Worm (Caenorhabditis elegans) whole organism, mixed stage, embryonic: Measurements from ENCODE around the gene D2021.4.
"Not testable (repeated sequence)": the region's sequence is repeated elsewhere in the genome, so short reads cannot be mapped to it uniquely, and the experiment has no call there.

Experiments
- M03D4.4 ChIP-seq: sonication (generic microtip); optimal IDR thresholded peaks from 2 replicates; lab custom pipeline; 2017; ENCODE audit warnings: mild to moderate bottlenecking, missing genetic modification characterization, missing compliant biosample characterization
- bed-3 ChIP-seq: fragments of 200-800 bp; sonication (Bioruptor generic); optimal IDR thresholded peaks from 3 replicates; lab custom pipeline; 2018; ENCODE audit warnings: mild to moderate bottlenecking, missing genetic modification characterization, moderate library complexity, missing compliant biosample characterization
- ceh-39 ChIP-seq: fragments of 150-350 bp; optimal IDR thresholded peaks from 2 replicates; lab custom pipeline; 2014; ENCODE audit warnings: missing biosample characterization, missing genetic modification characterization
- ceh-43 ChIP-seq: fragments of 200-800 bp; sonication (Bioruptor generic); optimal IDR thresholded peaks from 2 replicates; lab custom pipeline; 2018; ENCODE audit warnings: mild to moderate bottlenecking, missing genetic modification characterization, moderate library complexity, missing compliant biosample characterization
- ceh-83 ChIP-seq: fragments of 200-800 bp; sonication (Bioruptor generic); optimal IDR thresholded peaks from 2 replicates; lab custom pipeline; 2018; ENCODE audit warnings: mild to moderate bottlenecking, missing genetic modification characterization, missing compliant biosample characterization
- ces-1 ChIP-seq: fragments of 150-350 bp; optimal IDR thresholded peaks from 2 replicates; lab custom pipeline; 2014; ENCODE audit warnings: missing biosample characterization, missing genetic modification reagents, missing genetic modification characterization
- cnd-1 ChIP-seq: fragments of 200-800 bp; sonication (Bioruptor generic); optimal IDR thresholded peaks from 2 replicates; lab custom pipeline; 2018; ENCODE audit warnings: mild to moderate bottlenecking, missing genetic modification characterization, missing compliant biosample characterization
- drap-1 ChIP-seq: fragments of 200-800 bp; sonication (Bioruptor generic); optimal IDR thresholded peaks from 3 replicates; lab custom pipeline; 2018; ENCODE audit warnings: mild to moderate bottlenecking, missing genetic modification characterization, missing compliant biosample characterization
- elt-1 ChIP-seq: sonication (generic microtip); optimal IDR thresholded peaks from 2 replicates; lab custom pipeline; 2017; ENCODE audit warnings: missing genetic modification characterization, mild to moderate bottlenecking, missing compliant biosample characterization, antibody characterized with exemption, moderate library complexity, borderline replicate concordance; ENCODE audit not compliant: insufficient read depth
- elt-3 ChIP-seq: fragments of 150-350 bp; optimal IDR thresholded peaks from 2 replicates; lab custom pipeline; 2014; ENCODE audit warnings: missing biosample characterization, missing genetic modification characterization
- flh-1 ChIP-seq: fragments of 200-800 bp; sonication (Bioruptor generic); optimal IDR thresholded peaks from 2 replicates; lab custom pipeline; 2018; ENCODE audit warnings: mild to moderate bottlenecking, missing genetic modification characterization, moderate library complexity, missing compliant biosample characterization
- ham-2 ChIP-seq: fragments of 200-800 bp; sonication (Bioruptor generic); optimal IDR thresholded peaks from 2 replicates; lab custom pipeline; 2018; ENCODE audit warnings: mild to moderate bottlenecking, missing genetic modification characterization, missing compliant biosample characterization
- hlh-1 ChIP-seq: fragments of 150-350 bp; optimal IDR thresholded peaks from 2 replicates; lab custom pipeline; 2014; ENCODE audit warnings: missing biosample characterization, missing genetic modification reagents, missing genetic modification characterization
- lin-13 ChIP-seq: fragments of 150-350 bp; optimal IDR thresholded peaks from 2 replicates; lab custom pipeline; 2014; ENCODE audit warnings: missing biosample characterization, missing genetic modification characterization
- lin-32 ChIP-seq: fragments of 200-800 bp; sonication (Bioruptor generic); optimal IDR thresholded peaks from 2 replicates; lab custom pipeline; 2018; ENCODE audit warnings: mild to moderate bottlenecking, missing genetic modification characterization, missing compliant biosample characterization
- lsy-2 ChIP-seq: fragments of 150-350 bp; optimal IDR thresholded peaks from 2 replicates; lab custom pipeline; 2014; ENCODE audit warnings: missing biosample characterization, missing genetic modification characterization
- mep-1 ChIP-seq: fragments of 150-350 bp; optimal IDR thresholded peaks from 2 replicates; lab custom pipeline; 2017; ENCODE audit warnings: missing biosample characterization, missing genetic modification reagents, missing genetic modification characterization, inconsistent platforms
- nhr-12 ChIP-seq: fragments of 150-350 bp; optimal IDR thresholded peaks from 2 replicates; lab custom pipeline; 2014; ENCODE audit warnings: missing biosample characterization, missing genetic modification characterization
- nhr-2 ChIP-seq: fragments of 150-350 bp; optimal IDR thresholded peaks from 2 replicates; lab custom pipeline; 2014; ENCODE audit warnings: missing biosample characterization, missing genetic modification characterization
- nhr-237 ChIP-seq: fragments of 150-350 bp; optimal IDR thresholded peaks from 2 replicates; lab custom pipeline; 2014; ENCODE audit warnings: missing biosample characterization, missing genetic modification characterization
- nhr-28 ChIP-seq: fragments of 150-350 bp; optimal IDR thresholded peaks from 2 replicates; lab custom pipeline; 2014; ENCODE audit warnings: missing biosample characterization, missing genetic modification characterization
- nhr-76 ChIP-seq: sonication (generic microtip); optimal IDR thresholded peaks from 2 replicates; lab custom pipeline; 2017; ENCODE audit warnings: missing biosample characterization, missing genetic modification characterization
- pha-4 ChIP-seq: fragments of 150-350 bp; optimal IDR thresholded peaks from 2 replicates; lab custom pipeline; 2018; ENCODE audit warnings: missing biosample characterization, missing genetic modification reagents, missing genetic modification characterization
- sem-2 ChIP-seq: fragments of 200-800 bp; sonication (Bioruptor generic); optimal IDR thresholded peaks from 2 replicates; lab custom pipeline; 2018; ENCODE audit warnings: mild to moderate bottlenecking, missing genetic modification characterization, missing compliant biosample characterization
- tbx-8 ChIP-seq: fragments of 200-800 bp; sonication (Bioruptor generic); optimal IDR thresholded peaks from 2 replicates; lab custom pipeline; 2018; ENCODE audit warnings: mild to moderate bottlenecking, missing genetic modification characterization, moderate library complexity, missing compliant biosample characterization
- unc-120 ChIP-seq: sonication (generic microtip); optimal IDR thresholded peaks from 2 replicates; lab custom pipeline; 2017; ENCODE audit warnings: missing genetic modification characterization, missing compliant biosample characterization; ENCODE audit not compliant: poor library complexity, severe bottlenecking
- ztf-11 ChIP-seq: fragments of 150-350 bp; optimal IDR thresholded peaks from 2 replicates; lab custom pipeline; 2014; ENCODE audit warnings: missing biosample characterization, missing genetic modification characterization

D2021.4 gene

DNA sequence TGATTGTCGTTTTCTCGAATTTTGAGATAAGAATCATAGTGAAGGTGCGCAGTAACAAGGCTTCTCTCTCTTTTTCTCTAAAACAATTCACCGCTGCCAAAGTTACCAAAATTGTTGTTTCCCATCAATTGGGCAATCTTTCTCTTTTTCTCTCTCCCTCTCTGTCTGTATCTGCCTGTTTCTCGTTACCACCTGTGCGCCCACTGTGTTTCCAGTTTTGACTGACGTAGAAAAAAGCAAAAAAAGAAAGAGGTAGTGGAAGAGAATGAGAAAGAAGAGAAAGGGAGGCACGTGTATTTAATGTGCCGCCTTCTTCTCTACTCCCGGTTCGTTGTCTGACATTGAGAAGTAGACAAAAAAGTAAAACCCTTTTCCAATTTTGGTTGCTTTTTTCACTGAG lies 1.2 kb upstream of the D2021.4 start:
- TF ChIP-seq ztf-11 (tag; lab: Kevin White, UChicago): no peak
- TF ChIP-seq flh-1 (GFP tag; lab: Kevin White, UChicago): no peak
- no peak for TF ChIP-seq unc-120 (tag; lab: Kevin White, UChicago)
- no peak for TF ChIP-seq ces-1
- no peak for TF ChIP-seq hlh-1 (tag; lab: Kevin White, UChicago)
- no peak for TF ChIP-seq ham-2
- no peak for TF ChIP-seq nhr-76
- no peak for TF ChIP-seq sem-2 (GFP tag; lab: Kevin White, UChicago)
- TF ChIP-seq lsy-2 (tag; lab: Kevin White, UChicago): no peak
- no peak for TF ChIP-seq elt-1 (tag; lab: Kevin White, UChicago)
- TF ChIP-seq lin-32 (GFP tag; lab: Kevin White, UChicago): no peak
- no peak for TF ChIP-seq ceh-39
- no peak for TF ChIP-seq bed-3 (GFP tag; lab: Kevin White, UChicago)
- no peak for TF ChIP-seq lin-13
- TF ChIP-seq M03D4.4 (tag; lab: Kevin White, UChicago): no peak
- TF ChIP-seq elt-3 (tag; lab: Kevin White, UChicago): no peak
- TF ChIP-seq ceh-83 (GFP tag; lab: Kevin White, UChicago): no peak
- no peak for TF ChIP-seq mep-1 (tag; lab: Kevin White, UChicago)
- no peak for TF ChIP-seq ceh-43 (GFP tag; lab: Kevin White, UChicago)
- TF ChIP-seq nhr-12: no peak

DNA sequence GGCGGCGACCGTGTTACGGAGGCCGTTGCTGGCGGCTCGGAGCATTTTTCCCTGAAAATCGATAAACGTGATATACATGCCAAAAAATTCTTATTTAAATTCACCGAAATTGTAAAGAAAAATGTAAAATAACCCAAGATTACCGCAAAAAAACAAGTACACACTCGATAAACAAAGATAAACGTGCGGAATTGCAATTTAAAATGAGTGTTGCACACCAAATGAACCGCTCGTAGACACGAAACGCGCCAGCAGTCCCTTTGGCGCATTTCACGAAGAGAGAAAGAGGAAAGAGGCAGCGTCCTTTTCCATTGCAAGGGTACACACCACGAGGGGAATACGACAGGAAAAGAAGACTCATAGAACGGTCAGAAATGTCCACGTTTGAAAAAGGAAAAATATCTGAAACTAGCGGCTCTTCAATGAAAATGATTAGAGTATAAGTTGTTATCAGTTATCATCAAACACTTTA lies 2.9 kb downstream of the D2021.4 start, which contains the start of gene sdha-1:
Gene sdha-1, minus strand, starts transcription at position 51 of the 472 bp plus-strand sequence.
- peak; percentile 37 for TF ChIP-seq drap-1
- peak; percentile 54 for TF ChIP-seq pha-4 (tag; lab: Kevin White, UChicago)
- TF ChIP-seq mep-1 (tag; lab: Kevin White, UChicago): peak; percentile 74
- peak; percentile 54 for TF ChIP-seq hlh-1 (tag; lab: Kevin White, UChicago)
- peak; percentile 6 for TF ChIP-seq cnd-1
- no peak for TF ChIP-seq sem-2 (GFP tag; lab: Kevin White, UChicago)
- TF ChIP-seq unc-120 (tag; lab: Kevin White, UChicago): peak; percentile 50
- no peak for TF ChIP-seq nhr-12
- TF ChIP-seq nhr-237 (tag; lab: Kevin White, UChicago): peak; percentile 53
- no peak for TF ChIP-seq ceh-43 (GFP tag; lab: Kevin White, UChicago)
- peak; percentile 2 for TF ChIP-seq ceh-39
- TF ChIP-seq lin-13: peak; percentile 71

DNA sequence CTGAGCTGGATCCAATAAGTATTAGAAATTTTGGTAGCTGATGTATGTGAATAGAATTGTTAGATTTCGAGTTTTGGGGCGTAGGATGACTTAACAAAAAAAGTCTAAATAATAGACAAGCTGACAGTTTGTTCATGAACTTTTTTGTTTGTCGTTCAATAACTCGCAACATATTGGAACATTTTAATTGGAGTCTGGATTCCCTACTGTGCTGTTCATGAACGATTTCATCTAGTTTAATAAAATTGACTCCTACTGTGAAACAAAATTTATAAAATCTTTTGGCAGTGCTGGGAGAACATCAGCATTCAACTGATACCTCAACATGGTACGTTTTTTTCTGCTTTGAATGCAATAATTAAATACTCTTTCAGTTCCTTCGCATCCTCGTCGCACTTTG lies 7.3 kb downstream of the D2021.4 start, which contains the start of gene nspc-7:
Gene nspc-7, plus strand, starts transcription at position 301 of the 400 bp plus-strand sequence.
- not testable (repeated sequence) for TF ChIP-seq unc-120 (tag; lab: Kevin White, UChicago); tbx-8 (GFP tag; lab: Kevin White, UChicago); hlh-1 (tag; lab: Kevin White, UChicago)

DNA sequence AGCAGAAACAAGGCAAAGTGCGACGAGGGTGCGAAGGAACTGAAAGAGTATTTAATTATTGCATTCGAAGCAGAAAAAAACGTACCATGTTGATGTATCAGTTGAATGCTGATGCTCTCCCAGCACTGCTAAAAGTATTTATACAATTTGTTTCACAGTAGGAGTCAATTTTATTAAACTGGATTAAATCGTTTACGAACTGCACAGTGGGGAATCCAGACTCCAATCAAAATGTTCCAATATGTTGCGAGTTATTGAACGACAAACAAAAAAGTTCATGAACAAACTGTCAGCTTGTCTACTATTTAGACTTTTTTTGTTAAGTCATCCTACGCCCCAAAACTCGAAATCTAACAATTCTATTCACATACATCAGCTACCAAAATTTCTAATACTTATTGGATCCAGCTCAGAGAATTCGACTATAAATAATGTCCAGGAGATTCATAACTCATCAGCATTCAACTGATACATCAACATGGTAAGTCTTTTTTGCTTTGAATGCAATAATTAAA lies 10.6 kb downstream of the D2021.4 start, which contains the start of the genes nspc-4 and nspc-5:
Gene nspc-4, minus strand, starts transcription at position 101 of the 515 bp plus-strand sequence.
Gene nspc-5, plus strand, starts transcription at position 465 of the 515 bp plus-strand sequence.
- TF ChIP-seq ces-1; nhr-76; hlh-1 (tag; lab: Kevin White, UChicago): not testable (repeated sequence)

DNA sequence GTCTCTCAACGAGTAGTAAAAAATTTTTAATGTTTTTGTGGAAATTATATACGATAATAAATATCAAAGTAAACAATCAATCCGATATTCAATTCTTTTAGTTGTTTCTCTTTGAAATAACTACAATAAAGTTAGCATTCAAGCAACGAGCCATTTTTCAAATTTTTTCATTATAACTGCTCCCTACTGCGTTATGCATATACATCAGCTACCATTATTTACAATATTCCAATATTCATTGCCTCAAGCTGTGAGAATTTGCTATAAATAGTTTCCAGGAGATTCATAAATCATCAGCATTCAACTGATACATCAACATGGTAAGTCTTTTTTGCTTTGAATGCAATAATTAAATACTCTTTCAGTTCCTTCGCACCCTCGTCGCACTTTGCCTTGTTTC lies 12.1 kb downstream of the D2021.4 start, which contains the start of gene nspc-3:
Gene nspc-3, plus strand, starts transcription at position 301 of the 400 bp plus-strand sequence.
- TF ChIP-seq ceh-43 (GFP tag; lab: Kevin White, UChicago) (no peak), nhr-2 (tag; lab: Kevin White, UChicago) (no peak), nhr-28 (tag; lab: Kevin White, UChicago) (no peak), sem-2 (GFP tag; lab: Kevin White, UChicago) (no peak), nhr-12 (no peak)

DNA sequence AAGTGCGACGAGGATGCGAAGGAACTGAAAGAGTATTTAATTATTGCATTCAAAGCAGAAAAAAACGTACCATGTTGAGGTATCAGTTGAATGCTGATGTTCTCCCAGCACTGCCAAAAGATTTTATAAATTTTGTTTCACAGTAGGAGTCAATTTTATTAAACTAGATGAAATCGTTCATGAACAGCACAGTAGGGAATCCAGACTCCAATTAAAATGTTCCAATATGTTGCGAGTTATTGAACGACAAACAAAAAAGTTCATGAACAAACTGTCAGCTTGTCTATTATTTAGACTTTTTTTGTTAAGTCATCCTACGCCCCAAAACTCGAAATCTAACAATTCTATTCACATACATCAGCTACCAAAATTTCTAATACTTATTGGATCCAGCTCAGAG lies 13.9 kb downstream of the D2021.4 start, which contains the start of gene nspc-1:
Gene nspc-1, minus strand, starts transcription at position 101 of the 400 bp plus-strand sequence.
- TF ChIP-seq tbx-8, lin-32, bed-3 (GFP tag; lab: Kevin White, UChicago): not testable (repeated sequence)
